Worm (Caenorhabditis elegans) whole organism, mixed stage, embryonic: ENCODE measurements around the gene F59A7.11.

Experiments
- M03D4.4 ChIP-seq: sonication (generic microtip); optimal IDR thresholded peaks from 2 replicates; lab custom pipeline; 2017; ENCODE audit warnings: mild to moderate bottlenecking, missing genetic modification characterization, missing compliant biosample characterization
- bed-3 ChIP-seq: fragments of 200-800 bp; sonication (Bioruptor generic); optimal IDR thresholded peaks from 3 replicates; lab custom pipeline; 2018; ENCODE audit warnings: mild to moderate bottlenecking, missing genetic modification characterization, moderate library complexity, missing compliant biosample characterization
- blmp-1 ChIP-seq: fragments of 150-350 bp; optimal IDR thresholded peaks from 2 replicates; lab custom pipeline; 2014; ENCODE audit warnings: missing biosample characterization, missing genetic modification characterization
- ceh-43 ChIP-seq: fragments of 200-800 bp; sonication (Bioruptor generic); optimal IDR thresholded peaks from 2 replicates; lab custom pipeline; 2018; ENCODE audit warnings: mild to moderate bottlenecking, missing genetic modification characterization, moderate library complexity, missing compliant biosample characterization
- ceh-83 ChIP-seq: fragments of 200-800 bp; sonication (Bioruptor generic); optimal IDR thresholded peaks from 2 replicates; lab custom pipeline; 2018; ENCODE audit warnings: mild to moderate bottlenecking, missing genetic modification characterization, missing compliant biosample characterization
- ces-1 ChIP-seq: fragments of 150-350 bp; optimal IDR thresholded peaks from 2 replicates; lab custom pipeline; 2014; ENCODE audit warnings: missing biosample characterization, missing genetic modification reagents, missing genetic modification characterization
- cnd-1 ChIP-seq: fragments of 200-800 bp; sonication (Bioruptor generic); optimal IDR thresholded peaks from 2 replicates; lab custom pipeline; 2018; ENCODE audit warnings: mild to moderate bottlenecking, missing genetic modification characterization, missing compliant biosample characterization
- drap-1 ChIP-seq: fragments of 200-800 bp; sonication (Bioruptor generic); optimal IDR thresholded peaks from 3 replicates; lab custom pipeline; 2018; ENCODE audit warnings: mild to moderate bottlenecking, missing genetic modification characterization, missing compliant biosample characterization
- elt-1 ChIP-seq: sonication (generic microtip); optimal IDR thresholded peaks from 2 replicates; lab custom pipeline; 2017; ENCODE audit warnings: missing genetic modification characterization, mild to moderate bottlenecking, missing compliant biosample characterization, antibody characterized with exemption, moderate library complexity, borderline replicate concordance; ENCODE audit not compliant: insufficient read depth
- flh-1 ChIP-seq: fragments of 200-800 bp; sonication (Bioruptor generic); optimal IDR thresholded peaks from 2 replicates; lab custom pipeline; 2018; ENCODE audit warnings: mild to moderate bottlenecking, missing genetic modification characterization, moderate library complexity, missing compliant biosample characterization
- ham-2 ChIP-seq: fragments of 200-800 bp; sonication (Bioruptor generic); optimal IDR thresholded peaks from 2 replicates; lab custom pipeline; 2018; ENCODE audit warnings: mild to moderate bottlenecking, missing genetic modification characterization, missing compliant biosample characterization
- hlh-1 ChIP-seq: fragments of 150-350 bp; optimal IDR thresholded peaks from 2 replicates; lab custom pipeline; 2014; ENCODE audit warnings: missing biosample characterization, missing genetic modification reagents, missing genetic modification characterization
- lin-13 ChIP-seq: fragments of 150-350 bp; optimal IDR thresholded peaks from 2 replicates; lab custom pipeline; 2014; ENCODE audit warnings: missing biosample characterization, missing genetic modification characterization
- lin-32 ChIP-seq: fragments of 200-800 bp; sonication (Bioruptor generic); optimal IDR thresholded peaks from 2 replicates; lab custom pipeline; 2018; ENCODE audit warnings: mild to moderate bottlenecking, missing genetic modification characterization, missing compliant biosample characterization
- lsy-2 ChIP-seq: fragments of 150-350 bp; optimal IDR thresholded peaks from 2 replicates; lab custom pipeline; 2014; ENCODE audit warnings: missing biosample characterization, missing genetic modification characterization
- mab-5 ChIP-seq: fragments of 150-350 bp; optimal IDR thresholded peaks from 2 replicates; lab custom pipeline; 2014; ENCODE audit warnings: missing biosample characterization, missing genetic modification characterization
- mep-1 ChIP-seq: fragments of 150-350 bp; optimal IDR thresholded peaks from 2 replicates; lab custom pipeline; 2017; ENCODE audit warnings: missing biosample characterization, missing genetic modification reagents, missing genetic modification characterization, inconsistent platforms
- mls-2 ChIP-seq: sonication (generic microtip); optimal IDR thresholded peaks from 2 replicates; lab custom pipeline; 2016; ENCODE audit warnings: mild to moderate bottlenecking, missing genetic modification characterization, moderate library complexity, missing compliant biosample characterization
- nhr-12 ChIP-seq: fragments of 150-350 bp; optimal IDR thresholded peaks from 2 replicates; lab custom pipeline; 2014; ENCODE audit warnings: missing biosample characterization, missing genetic modification characterization
- nhr-237 ChIP-seq: fragments of 150-350 bp; optimal IDR thresholded peaks from 2 replicates; lab custom pipeline; 2014; ENCODE audit warnings: missing biosample characterization, missing genetic modification characterization
- nhr-28 ChIP-seq: fragments of 150-350 bp; optimal IDR thresholded peaks from 2 replicates; lab custom pipeline; 2014; ENCODE audit warnings: missing biosample characterization, missing genetic modification characterization
- pha-4 ChIP-seq: fragments of 150-350 bp; optimal IDR thresholded peaks from 2 replicates; lab custom pipeline; 2018; ENCODE audit warnings: missing biosample characterization, missing genetic modification reagents, missing genetic modification characterization
- sem-2 ChIP-seq: fragments of 200-800 bp; sonication (Bioruptor generic); optimal IDR thresholded peaks from 2 replicates; lab custom pipeline; 2018; ENCODE audit warnings: mild to moderate bottlenecking, missing genetic modification characterization, missing compliant biosample characterization
- snpc-4 ChIP-seq: fragments of 150-350 bp; optimal IDR thresholded peaks from 2 replicates; lab custom pipeline; 2014; ENCODE audit warnings: missing biosample characterization, missing genetic modification characterization
- sptf-1 ChIP-seq: sonication (generic microtip); optimal IDR thresholded peaks from 2 replicates; lab custom pipeline; 2017; ENCODE audit warnings: mild to moderate bottlenecking, missing genetic modification characterization, moderate library complexity, missing compliant biosample characterization
- tbx-8 ChIP-seq: fragments of 200-800 bp; sonication (Bioruptor generic); optimal IDR thresholded peaks from 2 replicates; lab custom pipeline; 2018; ENCODE audit warnings: mild to moderate bottlenecking, missing genetic modification characterization, moderate library complexity, missing compliant biosample characterization
- unc-120 ChIP-seq: sonication (generic microtip); optimal IDR thresholded peaks from 2 replicates; lab custom pipeline; 2017; ENCODE audit warnings: missing genetic modification characterization, missing compliant biosample characterization; ENCODE audit not compliant: poor library complexity, severe bottlenecking
- unc-39 ChIP-seq: fragments of 150-350 bp; optimal IDR thresholded peaks from 2 replicates; lab custom pipeline; 2014; ENCODE audit warnings: missing biosample characterization, missing genetic modification characterization
- unc-62 ChIP-seq: fragments of 150-350 bp; optimal IDR thresholded peaks from 2 replicates; lab custom pipeline; 2014; ENCODE audit warnings: missing biosample characterization, missing genetic modification reagents, missing genetic modification characterization
- zip-8 ChIP-seq: fragments of 150-350 bp; optimal IDR thresholded peaks from 2 replicates; lab custom pipeline; 2014; ENCODE audit warnings: missing biosample characterization, missing genetic modification characterization
- ztf-11 ChIP-seq: fragments of 150-350 bp; optimal IDR thresholded peaks from 2 replicates; lab custom pipeline; 2014; ENCODE audit warnings: missing biosample characterization, missing genetic modification characterization

The F59A7.11 gene

DNA sequence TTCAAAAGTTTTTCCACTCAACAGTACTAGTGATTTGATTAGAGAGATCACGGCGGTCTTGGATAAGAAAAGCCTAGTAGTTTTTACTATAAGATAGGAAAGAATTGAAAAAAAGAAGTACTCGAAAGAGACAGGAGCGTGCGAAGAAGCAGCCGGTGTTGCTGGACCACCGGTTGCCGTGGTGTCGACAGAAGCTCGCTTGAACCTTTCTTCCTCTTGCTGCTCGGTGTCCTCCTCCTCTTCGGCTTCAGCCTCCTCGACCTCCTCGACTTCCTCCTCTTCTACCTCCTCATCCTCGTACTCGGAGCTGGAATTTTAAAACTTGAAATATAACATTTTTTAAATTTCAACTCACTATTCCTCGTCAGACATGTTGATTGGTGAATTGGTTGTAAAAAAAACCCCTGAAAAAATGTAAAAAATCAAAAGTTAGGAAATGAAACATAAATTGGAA lies 21.2 kb downstream of the F59A7.11 start, which contains the start of gene tnt-4:
Gene tnt-4, minus strand, starts transcription at position 404 of the 454 bp plus-strand sequence.
- TF ChIP-seq nhr-28 (tag; lab: Kevin White, UChicago) (no peak), nhr-12 (no peak), mep-1 (tag; lab: Kevin White, UChicago) (no peak), mls-2 (tag; lab: Kevin White, UChicago) (no peak), unc-39 (tag; lab: Kevin White, UChicago) (no peak), pha-4 (tag; lab: Kevin White, UChicago) (no peak), zip-8 (tag; lab: Kevin White, UChicago) (no peak), elt-1 (tag; lab: Kevin White, UChicago) (no peak), ham-2 (no peak), cnd-1 (tag; lab: Kevin White, UChicago) (no peak), flh-1 (GFP tag; lab: Kevin White, UChicago) (no peak), sptf-1 (tag; lab: Kevin White, UChicago) (no peak), sem-2 (no peak), ces-1 (GFP tag; lab: Kevin White, UChicago) (no peak), ztf-11 (tag; lab: Kevin White, UChicago) (no peak)

DNA sequence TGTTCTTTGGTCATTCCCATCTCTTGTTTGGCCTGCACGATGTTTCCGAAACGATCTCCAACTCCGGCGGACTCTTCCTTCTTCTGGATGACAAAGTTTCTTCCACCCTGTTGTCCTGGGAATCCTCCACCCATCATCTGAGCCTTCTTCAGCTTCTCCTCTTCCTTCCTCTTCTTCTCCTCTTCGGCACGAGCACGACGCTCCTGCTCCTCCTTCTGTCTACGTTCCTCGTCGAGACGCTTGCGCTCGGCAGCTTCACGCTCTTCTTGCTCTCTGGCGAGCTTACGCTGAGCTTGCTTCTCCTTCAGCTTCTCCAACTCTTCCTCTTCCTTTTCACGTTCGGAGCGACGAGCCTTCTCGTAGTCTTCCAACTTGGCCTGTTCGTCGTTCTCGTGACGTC lies 22.3 kb downstream of the F59A7.11 start:
- TF ChIP-seq lin-13 (tag; lab: Kevin White, UChicago), result no peak
- no peak for TF ChIP-seq ceh-43 (GFP tag; lab: Kevin White, UChicago)
- TF ChIP-seq nhr-237, result no peak
- no peak for TF ChIP-seq ceh-83 (GFP tag; lab: Kevin White, UChicago)
- no peak for TF ChIP-seq hlh-1
- TF ChIP-seq pha-4 (tag; lab: Kevin White, UChicago), result no peak
- TF ChIP-seq cnd-1 (tag; lab: Kevin White, UChicago), result no peak
- no peak for TF ChIP-seq drap-1 (GFP tag; lab: Kevin White, UChicago)
- no peak for TF ChIP-seq mab-5 (tag; lab: Kevin White, UChicago)
- TF ChIP-seq bed-3, result no peak
- no peak for TF ChIP-seq mls-2 (tag; lab: Kevin White, UChicago)
- no peak for TF ChIP-seq mep-1 (tag; lab: Kevin White, UChicago)
- no peak for TF ChIP-seq unc-39 (tag; lab: Kevin White, UChicago)
- no peak for TF ChIP-seq elt-1 (tag; lab: Kevin White, UChicago)
- no peak for TF ChIP-seq flh-1 (GFP tag; lab: Kevin White, UChicago)

DNA sequence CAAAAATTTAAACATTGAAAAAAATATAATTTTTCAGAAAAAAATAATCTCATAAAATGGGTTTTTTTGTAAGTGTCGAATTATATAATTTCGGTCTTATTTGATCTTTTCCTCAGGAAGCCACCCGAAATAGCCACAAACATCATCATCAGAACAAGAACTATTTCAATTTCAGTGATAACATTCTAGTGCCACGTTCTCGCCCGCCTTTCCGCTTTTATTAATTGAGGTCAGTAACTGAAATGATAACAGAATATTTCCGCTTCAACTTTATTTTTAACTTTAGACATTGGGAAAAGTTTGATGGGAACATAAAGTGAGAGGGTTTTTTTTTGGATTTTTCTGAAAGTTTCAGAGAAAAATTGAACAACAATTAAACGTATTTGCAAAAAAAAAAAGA lies 24.5 kb downstream of the F59A7.11 start:
- TF ChIP-seq snpc-4 (no peak), bed-3 (no peak), ceh-83 (GFP tag; lab: Kevin White, UChicago) (no peak), drap-1 (GFP tag; lab: Kevin White, UChicago) (no peak), blmp-1 (no peak), elt-1 (tag; lab: Kevin White, UChicago) (no peak), mab-5 (tag; lab: Kevin White, UChicago) (no peak), flh-1 (GFP tag; lab: Kevin White, UChicago) (no peak), M03D4.4 (tag; lab: Kevin White, UChicago) (no peak), zip-8 (tag; lab: Kevin White, UChicago) (no peak), mep-1 (tag; lab: Kevin White, UChicago) (no peak), tbx-8 (GFP tag; lab: Kevin White, UChicago) (no peak), unc-39 (tag; lab: Kevin White, UChicago) (no peak), unc-62 (GFP tag; lab: Kevin White, UChicago) (no peak), lin-13 (tag; lab: Kevin White, UChicago) (no peak), nhr-237 (no peak), nhr-12 (no peak), lsy-2 (tag; lab: Kevin White, UChicago) (no peak)
- TF ChIP-seq, all 35 proteins: peak for 0

DNA sequence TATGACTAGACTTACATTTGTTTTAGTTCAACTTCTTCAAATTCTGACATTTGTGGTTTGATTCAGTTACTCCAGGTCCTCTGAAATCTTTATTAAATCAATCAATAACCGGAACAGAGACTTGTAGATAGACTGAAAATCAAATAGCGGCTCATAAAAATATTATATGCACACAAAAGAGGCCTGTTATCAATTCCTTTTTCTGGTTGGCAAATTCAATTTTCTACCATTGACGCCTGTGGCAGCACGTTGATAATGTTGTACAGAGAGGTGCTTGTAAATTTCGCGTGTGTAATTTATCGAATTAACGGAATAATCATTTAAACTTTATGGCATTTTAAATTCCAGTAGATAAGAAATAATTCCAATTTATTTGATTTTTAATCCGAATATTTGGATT lies 26.8 kb downstream of the F59A7.11 start, which contains the start of gene T08B1.1:
Gene T08B1.1, minus strand, starts transcription at position 92 of the 400 bp plus-strand sequence.
- TF ChIP-seq ceh-83 (GFP tag; lab: Kevin White, UChicago), result no peak
- TF ChIP-seq hlh-1, result no peak
- no peak for TF ChIP-seq sptf-1 (tag; lab: Kevin White, UChicago)
- TF ChIP-seq blmp-1, result no peak
- TF ChIP-seq unc-62 (GFP tag; lab: Kevin White, UChicago), result no peak
- TF ChIP-seq pha-4 (tag; lab: Kevin White, UChicago), result no peak
- no peak for TF ChIP-seq nhr-28 (tag; lab: Kevin White, UChicago)
- no peak for TF ChIP-seq nhr-12
- TF ChIP-seq drap-1 (GFP tag; lab: Kevin White, UChicago), result no peak
- no peak for TF ChIP-seq lin-32
- TF ChIP-seq mls-2 (tag; lab: Kevin White, UChicago), result no peak
- TF ChIP-seq bed-3, result no peak
- no peak for TF ChIP-seq cnd-1 (tag; lab: Kevin White, UChicago)
- TF ChIP-seq unc-120 (tag; lab: Kevin White, UChicago), result no peak
